Worm (Caenorhabditis elegans): Measurements from ENCODE around the gene F43H9.3.

DNA sequence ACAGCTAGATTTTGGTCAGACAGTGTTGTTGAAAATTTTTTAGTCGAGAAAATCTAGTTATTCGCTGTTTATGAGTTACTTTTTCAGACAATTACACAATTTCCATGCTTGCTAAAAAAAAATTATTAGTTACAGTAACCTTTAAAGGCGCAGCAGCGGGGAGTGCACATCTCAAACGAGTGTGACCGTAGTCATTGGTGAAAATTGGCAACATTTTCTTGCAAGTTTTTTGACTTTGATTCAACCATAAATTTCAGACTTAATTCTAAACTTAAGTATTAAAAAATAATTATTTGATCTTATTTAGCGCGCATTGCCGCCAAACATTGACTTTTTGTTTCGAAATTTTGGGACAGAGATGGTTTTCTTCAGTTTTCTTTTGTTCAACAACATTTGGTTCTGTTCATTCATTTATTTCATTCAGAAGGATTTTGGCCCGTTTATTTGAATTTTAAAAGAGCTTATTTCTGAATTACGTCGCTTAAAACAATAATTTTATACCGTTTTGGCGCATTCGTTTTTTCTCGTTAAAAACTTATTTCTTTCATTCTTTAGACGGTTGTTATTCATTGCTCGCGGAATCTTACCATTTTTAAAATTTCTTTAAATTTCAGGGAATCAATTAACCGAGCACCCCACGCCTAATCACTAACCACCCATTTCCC lies 4.2 kb upstream of the F43H9.3 start, which contains the start of gene oma-2:
- TF ChIP-seq unc-62 (GFP tag; optimal IDR thresholded peaks at IDR 0.05) (no peak), lsy-2 (tag; optimal IDR thresholded peaks at IDR 0.05) (no peak), sem-4 (tag; optimal IDR thresholded peaks at IDR 0.05) (no peak), lin-11 (tag; optimal IDR thresholded peaks at IDR 0.05) (no peak), ztf-11 (tag; optimal IDR thresholded peaks at IDR 0.05) (no peak), sma-9 (GFP tag; optimal IDR thresholded peaks at IDR 0.05) (no peak), sma-9 (tag; optimal IDR thresholded peaks at IDR 0.05) (no peak), snpc-4 (tag; optimal IDR thresholded peaks at IDR 0.05) (no peak), nhr-11 (tag; optimal IDR thresholded peaks at IDR 0.05) (no peak), ztf-4 (tag; optimal IDR thresholded peaks at IDR 0.05) (no peak), mdl-1 (tag; optimal IDR thresholded peaks at IDR 0.05) (no peak), ZK546.5 (tag; optimal IDR thresholded peaks at IDR 0.05) (no peak)
